Fruit fly (Drosophila melanogaster) whole organism, prepupa: Measurements from ENCODE around the gene CG7131.

ENCODE experiments used
- Blimp-1 ChIP-seq: fragments of 200-800 bp; sonication (Bioruptor generic); optimal IDR thresholded peaks from 3 replicates; lab custom pipeline; 2017; ENCODE audit warnings: missing biosample characterization, missing genetic modification characterization, mild to moderate bottlenecking, moderate library complexity, missing genetic modification reagents
- CG10631 ChIP-seq: fragments of 200-800 bp; sonication (Bioruptor generic); optimal IDR thresholded peaks from 2 replicates; lab custom pipeline; 2016; ENCODE audit warnings: missing biosample characterization, missing genetic modification characterization
- CG11294 ChIP-seq: fragments of 200-800 bp; sonication (Bioruptor generic); IDR thresholded peaks from 2 replicates; pipeline ENCODE4 v1.3.6; 2022; ENCODE audit warnings: missing biosample characterization, missing genetic modification characterization
- CG11902 ChIP-seq: fragments of 200-800 bp; sonication (Bioruptor generic); optimal IDR thresholded peaks from 3 replicates; lab custom pipeline; 2016; ENCODE audit warnings: missing biosample characterization, missing genetic modification characterization
- CG1621 ChIP-seq: fragments of 200-800 bp; sonication (Bioruptor generic); optimal IDR thresholded peaks from 3 replicates; lab custom pipeline; 2018; ENCODE audit warnings: missing biosample characterization, mild to moderate bottlenecking, missing genetic modification characterization
- CG16779 ChIP-seq: fragments of 200-800 bp; sonication (Bioruptor generic); optimal IDR thresholded peaks from 3 replicates; lab custom pipeline; 2017; ENCODE audit warnings: missing biosample characterization, mild to moderate bottlenecking, missing genetic modification characterization
- CG31627 ChIP-seq: fragments of 200-800 bp; sonication (Bioruptor generic); optimal IDR thresholded peaks from 3 replicates; lab custom pipeline; 2016; ENCODE audit warnings: missing biosample characterization, missing genetic modification characterization
- CG32006 ChIP-seq: fragments of 200-800 bp; sonication (Bioruptor generic); optimal IDR thresholded peaks from 3 replicates; lab custom pipeline; 2017; ENCODE audit warnings: missing biosample characterization, mild to moderate bottlenecking, missing genetic modification characterization
- CG4318 ChIP-seq: fragments of 200-800 bp; sonication (Bioruptor generic); optimal IDR thresholded peaks from 3 replicates; lab custom pipeline; 2017; ENCODE audit warnings: missing biosample characterization, mild to moderate bottlenecking, missing genetic modification characterization
- CG6276 ChIP-seq: fragments of 200-800 bp; sonication (Bioruptor generic); optimal IDR thresholded peaks from 2 replicates; lab custom pipeline; 2017; ENCODE audit warnings: missing biosample characterization, mild to moderate bottlenecking, missing genetic modification characterization
- CG6854 ChIP-seq: fragments of 200-800 bp; sonication (Bioruptor generic); optimal IDR thresholded peaks from 2 replicates; lab custom pipeline; 2017; ENCODE audit warnings: missing biosample characterization, mild to moderate bottlenecking, missing genetic modification characterization
- CG7368 ChIP-seq: fragments of 200-800 bp; sonication (Bioruptor generic); optimal IDR thresholded peaks from 3 replicates; lab custom pipeline; 2016; ENCODE audit warnings: missing biosample characterization, missing genetic modification characterization
- CG8632 ChIP-seq: fragments of 200-800 bp; sonication (Bioruptor generic); optimal IDR thresholded peaks from 3 replicates; lab custom pipeline; 2016; ENCODE audit warnings: missing biosample characterization, missing genetic modification characterization
- CG9139 ChIP-seq: fragments of 200-800 bp; sonication (Bioruptor generic); optimal IDR thresholded peaks from 3 replicates; lab custom pipeline; 2017; ENCODE audit warnings: missing biosample characterization, mild to moderate bottlenecking, missing genetic modification characterization
- Eip75B ChIP-seq: fragments of 200-800 bp; sonication (Bioruptor generic); optimal IDR thresholded peaks from 3 replicates; lab custom pipeline; 2016; ENCODE audit warnings: missing biosample characterization, missing genetic modification characterization
- Eip78C ChIP-seq: fragments of 200-800 bp; sonication (Bioruptor generic); peaks from one replicate; lab custom pipeline; 2016; ENCODE audit warnings: missing biosample characterization, missing genetic modification characterization
- Eip93F ChIP-seq: fragments of 200-800 bp; sonication (Bioruptor generic); optimal IDR thresholded peaks from 2 replicates; lab custom pipeline; 2016; ENCODE audit warnings: missing biosample characterization, mild to moderate bottlenecking, missing genetic modification characterization
- Ets96B ChIP-seq: fragments of 200-800 bp; optimal IDR thresholded peaks from 2 replicates; lab custom pipeline; 2019; ENCODE audit warnings: missing biosample characterization, mild to moderate bottlenecking, missing genetic modification characterization, moderate library complexity
- Hr39 ChIP-seq: fragments of 200-800 bp; sonication (Bioruptor generic); optimal IDR thresholded peaks from 2 replicates; lab custom pipeline; 2016; ENCODE audit warnings: missing biosample characterization, missing genetic modification characterization
- Met ChIP-seq: fragments of 200-800 bp; sonication (Bioruptor generic); optimal IDR thresholded peaks from 3 replicates; lab custom pipeline; 2016; ENCODE audit warnings: missing biosample characterization, missing genetic modification characterization
- Smox ChIP-seq: fragments of 200-800 bp; sonication (Bioruptor generic); optimal IDR thresholded peaks from 3 replicates; lab custom pipeline; 2016; ENCODE audit warnings: missing biosample characterization, missing genetic modification characterization
- Sox102F ChIP-seq: fragments of 200-800 bp; sonication (Bioruptor generic); optimal IDR thresholded peaks from 2 replicates; lab custom pipeline; 2016; ENCODE audit warnings: missing biosample characterization, mild to moderate bottlenecking, missing genetic modification characterization
- cyc ChIP-seq: fragments of 200-800 bp; sonication (Bioruptor generic); optimal IDR thresholded peaks from 3 replicates; lab custom pipeline; 2016; ENCODE audit warnings: missing biosample characterization, missing genetic modification characterization
- dac ChIP-seq: fragments of 200-800 bp; sonication (Bioruptor generic); optimal IDR thresholded peaks from 2 replicates; lab custom pipeline; 2017; ENCODE audit warnings: missing biosample characterization, mild to moderate bottlenecking, missing genetic modification characterization
- esn ChIP-seq: fragments of 200-800 bp; sonication (Bioruptor generic); optimal IDR thresholded peaks from 2 replicates; lab custom pipeline; 2016; ENCODE audit warnings: missing biosample characterization, mild to moderate bottlenecking, missing genetic modification characterization, moderate library complexity
- fd85E ChIP-seq: fragments of 200-800 bp; sonication (Bioruptor generic); optimal IDR thresholded peaks from 3 replicates; lab custom pipeline; 2016; ENCODE audit warnings: missing biosample characterization, missing genetic modification characterization
- pdm3 ChIP-seq: fragments of 200-800 bp; sonication (Bioruptor generic); optimal IDR thresholded peaks from 3 replicates; lab custom pipeline; 2016; ENCODE audit warnings: missing biosample characterization, missing genetic modification characterization
- salr ChIP-seq, 2 experiments: fragments of 200-800 bp; sonication (Bioruptor generic); optimal IDR thresholded peaks; 3 replicates each; lab custom pipeline; 2016 to 2018; ENCODE audit warnings: missing biosample characterization in 2 of 2, missing genetic modification characterization in 2 of 2, mild to moderate bottlenecking in 1 of 2
- ss ChIP-seq, 2 experiments: fragments of 200-800 bp; sonication (Bioruptor generic); optimal IDR thresholded peaks; 2 replicates in 1 of 2; 3 replicates in 1 of 2; lab custom pipeline; 2017 to 2018; ENCODE audit warnings: mild to moderate bottlenecking in 2 of 2, missing biosample characterization in 2 of 2, missing genetic modification characterization in 2 of 2, moderate library complexity in 1 of 2
- svp ChIP-seq: fragments of 200-800 bp; sonication (Bioruptor generic); peaks from one replicate; lab custom pipeline; 2016; ENCODE audit warnings: missing biosample characterization, missing genetic modification characterization
- topi ChIP-seq: fragments of 200-800 bp; sonication (Bioruptor generic); optimal IDR thresholded peaks from 3 replicates; lab custom pipeline; 2016; ENCODE audit warnings: missing biosample characterization, missing genetic modification characterization
- vri ChIP-seq: fragments of 200-800 bp; sonication (Bioruptor generic); optimal IDR thresholded peaks from 3 replicates; lab custom pipeline; 2016; ENCODE audit warnings: missing biosample characterization, mild to moderate bottlenecking, missing genetic modification characterization

CG7131 gene

DNA sequence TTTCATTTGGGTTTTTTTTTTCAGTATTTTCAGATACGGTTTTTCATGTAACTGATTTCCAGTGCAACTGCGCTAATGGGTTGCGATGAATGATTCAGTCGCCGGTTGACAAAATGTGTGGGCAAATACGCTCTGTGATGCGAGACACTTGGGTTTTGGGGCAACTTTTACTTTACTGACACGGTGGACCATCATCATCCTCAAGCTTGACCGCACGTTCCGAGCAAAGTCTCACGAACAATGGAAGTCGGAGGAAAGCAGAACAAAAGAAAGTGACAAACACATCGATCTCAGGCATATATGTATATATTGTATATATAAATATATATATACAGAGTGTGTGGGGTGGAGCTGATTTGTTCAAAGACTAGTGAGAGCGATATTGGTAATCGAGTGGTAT is 5.9 kb upstream of the CG7131 start (continued):
- TF ChIP-seq CG1621 (tag; lab: Kevin White, UChicago) (no peak), CG9139 (GFP tag; lab: Kevin White, UChicago) (peak; percentile 58), Eip93F (GFP tag; lab: Kevin White, UChicago) (no peak), Blimp-1 (GFP tag; lab: Kevin White, UChicago) (peak; percentile 46), topi (GFP tag; lab: Kevin White, UChicago) (no peak), CG31627 (GFP tag; lab: Kevin White, UChicago) (no peak), CG32006 (no peak), CG4318 (no peak), Smox (GFP tag; lab: Kevin White, UChicago) (no peak), CG10631 (GFP tag; lab: Kevin White, UChicago) (no peak), CG6854 (GFP tag; lab: Kevin White, UChicago) (no peak), Eip78C (GFP tag; lab: Kevin White, UChicago) (peak; percentile 63)
- TF ChIP-seq, all 60 proteins: peak for 8

DNA sequence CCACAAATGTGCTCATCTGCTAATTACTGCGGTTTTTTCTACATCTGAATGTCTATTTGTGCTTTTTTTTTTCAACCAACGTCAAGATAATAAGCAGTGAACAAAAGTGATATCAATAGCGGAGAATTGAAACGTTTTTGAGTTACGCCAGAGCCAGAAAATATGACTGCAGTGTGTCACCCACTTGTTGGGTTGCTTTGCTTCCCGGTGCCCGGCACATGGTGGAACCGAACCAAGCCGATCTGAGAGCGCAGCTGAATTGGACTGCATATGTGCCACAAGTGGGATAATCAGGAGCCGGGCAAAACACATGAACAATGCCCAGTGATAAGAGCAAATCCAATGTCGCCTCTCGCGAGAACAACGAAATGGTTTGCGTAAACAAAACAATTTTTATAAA is 3.8 kb upstream of the CG7131 start:
- no peak for TF ChIP-seq Hr39 (GFP tag; lab: Kevin White, UChicago)
- no peak for TF ChIP-seq Eip75B (GFP tag; lab: Kevin White, UChicago)
- TF ChIP-seq vri (GFP tag; lab: Kevin White, UChicago) = peak; percentile 66
- no peak for TF ChIP-seq CG8632
- peak; percentile 32 for TF ChIP-seq Eip78C (GFP tag; lab: Kevin White, UChicago)
- no peak for TF ChIP-seq CG10631 (GFP tag; lab: Kevin White, UChicago)
- TF ChIP-seq CG11902 (GFP tag; lab: Kevin White, UChicago) = no peak
- no peak for TF ChIP-seq esn (GFP tag; lab: Kevin White, UChicago)
- peak; percentile 73 for TF ChIP-seq svp (GFP tag; lab: Kevin White, UChicago)
- no peak for TF ChIP-seq Smox (GFP tag; lab: Kevin White, UChicago)
- no peak for TF ChIP-seq cyc (GFP tag; lab: Kevin White, UChicago)
- no peak for TF ChIP-seq Sox102F
- TF ChIP-seq, all 60 proteins: peak for 3

DNA sequence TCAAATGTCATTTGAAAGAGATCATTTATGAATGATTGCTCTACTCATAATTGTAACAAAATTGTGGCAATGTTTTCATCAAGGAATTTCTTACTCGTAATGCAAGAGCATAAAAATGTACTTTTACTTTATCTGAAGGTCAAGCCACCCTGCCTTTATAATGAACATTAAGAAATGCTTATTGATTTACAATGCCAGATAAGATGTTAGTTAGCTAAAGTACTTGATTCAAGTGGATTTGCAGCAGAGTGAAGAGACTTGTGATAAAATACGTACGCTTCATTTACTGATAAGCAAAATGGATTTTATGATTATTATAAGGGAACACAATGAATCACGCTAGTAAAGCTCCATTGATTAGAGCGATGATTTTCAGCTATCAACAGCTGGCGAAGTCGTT is 3.3 kb upstream of the CG7131 start:
- TF ChIP-seq fd85E (GFP tag; lab: Kevin White, UChicago) (no peak), pdm3 (no peak), Met (GFP tag; lab: Kevin White, UChicago) (no peak), svp (GFP tag; lab: Kevin White, UChicago) (peak; percentile 69), CG16779 (tag; lab: Kevin White, UChicago) (no peak)

DNA sequence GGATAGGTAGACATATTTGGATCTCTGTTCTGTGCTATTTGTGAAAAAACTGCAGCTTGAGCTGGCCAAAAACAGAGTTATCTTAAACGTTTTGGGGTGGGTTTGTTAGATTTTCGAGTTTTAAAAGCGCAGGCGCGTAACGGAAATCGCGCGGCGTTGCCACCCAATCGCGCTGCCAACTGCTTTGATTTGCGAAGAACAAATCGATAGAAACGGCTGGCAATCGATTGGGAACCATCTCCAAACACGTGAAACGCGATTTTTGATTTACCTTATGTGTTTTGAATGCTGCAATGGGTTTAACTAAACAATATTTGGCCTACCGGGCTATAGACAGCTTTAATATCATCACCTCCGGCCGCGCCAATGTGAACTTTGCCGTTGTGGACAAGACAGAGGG is 5.1 kb downstream of the CG7131 start, which contains the start of the genes CG14312 and CG8064:
Gene CG14312, minus strand, starts transcription at position 88 of the 400 bp plus-strand sequence.
Gene CG8064, plus strand, starts transcription at position 220 of the 400 bp plus-strand sequence.
- TF ChIP-seq CG11294 (GFP tag; lab: Robert Waterston, UW) (no peak), svp (GFP tag; lab: Kevin White, UChicago) (peak; percentile 35)

DNA sequence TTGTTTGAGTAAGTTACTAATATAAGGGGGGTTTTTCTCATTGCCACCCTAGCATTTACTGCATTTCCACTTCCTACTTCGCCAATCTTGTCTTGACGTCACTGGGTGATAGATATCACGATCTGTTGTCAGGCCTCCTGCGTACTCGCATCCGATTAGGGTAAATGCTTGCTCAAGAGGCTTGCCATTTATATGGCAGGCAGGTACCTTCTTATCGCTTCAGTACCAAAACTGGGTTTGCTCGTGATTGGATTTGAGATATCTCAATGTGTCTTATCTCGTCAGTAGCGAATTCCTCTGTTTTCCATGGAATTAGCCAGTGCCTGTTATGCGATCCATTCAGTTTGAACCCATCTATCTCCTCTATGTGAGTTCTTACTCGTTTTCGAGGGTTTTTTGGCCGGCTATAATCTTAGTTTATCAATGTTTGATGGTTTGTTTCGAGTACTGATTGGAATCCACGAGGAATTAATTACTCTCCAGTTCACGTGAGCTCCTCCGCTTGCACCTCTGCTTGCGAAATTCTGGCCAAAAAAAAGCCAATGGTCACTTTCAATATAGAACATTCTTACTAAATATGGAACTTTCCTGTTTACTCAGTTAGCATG is 7.6 kb downstream of the CG7131 start:
- TF ChIP-seq dac = no peak
- peak; percentile 17 for TF ChIP-seq vri (GFP tag; lab: Kevin White, UChicago)
- peak; percentile 2 for TF ChIP-seq Eip93F (GFP tag; lab: Kevin White, UChicago)
- no peak for TF ChIP-seq CG6276 (GFP tag; lab: Kevin White, UChicago)
- no peak for TF ChIP-seq Blimp-1 (GFP tag; lab: Kevin White, UChicago)
- no peak for TF ChIP-seq CG7368 (GFP tag; lab: Kevin White, UChicago)
- no peak for TF ChIP-seq Ets96B
- no peak for TF ChIP-seq topi (GFP tag; lab: Kevin White, UChicago)

DNA sequence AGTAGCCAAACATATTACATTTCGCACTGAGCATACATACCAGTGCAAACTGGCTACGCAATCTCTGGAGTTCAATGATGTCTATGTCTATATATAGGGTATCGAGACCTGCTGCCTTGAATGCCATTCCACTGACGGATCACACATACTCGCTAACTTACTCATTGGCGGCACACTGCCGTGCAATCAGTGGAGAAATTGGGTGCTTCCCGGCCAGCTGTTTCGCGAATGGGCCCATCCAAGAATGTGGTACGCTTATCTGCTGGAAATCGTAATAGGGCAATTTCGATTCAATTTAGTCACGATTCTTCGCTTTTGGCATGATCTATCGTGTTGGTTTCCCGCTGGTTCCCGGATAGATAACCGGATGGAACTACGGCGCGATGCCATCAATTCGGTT is 8.4 kb downstream of the CG7131 start:
- TF ChIP-seq ss (GFP tag; optimal IDR thresholded peaks at IDR 0.05; lab: Kevin White, UChicago) (no peak), CG1621 (tag; lab: Kevin White, UChicago) (no peak), Eip78C (GFP tag; lab: Kevin White, UChicago) (no peak), salr (GFP tag; optimal IDR thresholded peaks at IDR 0.05; lab: Kevin White, UChicago) (no peak), CG31627 (GFP tag; lab: Kevin White, UChicago) (no peak), CG11294 (GFP tag; lab: Robert Waterston, UW) (no peak), Blimp-1 (GFP tag; lab: Kevin White, UChicago) (no peak)
